Fruit fly (Drosophila melanogaster): Measurements from ENCODE around the gene Oga.
A peak's percentile ranks its signal among the peaks of the same experiment; 100 is the strongest.

The Oga gene

dm6 chr3R:21263177-21263576 lies 44.3 kb downstream of the Oga start (continued):
- TF ChIP-seq zen2 (GFP tag; IDR thresholded peaks at IDR 0.05; ENCODE audit: partially characterized antibody): no peak
- TF ChIP-seq sim (GFP tag; IDR thresholded peaks at IDR 0.05): 0 out of 2 replicates have a peak, but pooled peaks have one; percentile 7
- peak; percentile 30; the same call in 1 of the 2 replicates for TF ChIP-seq CG11085 (GFP tag; IDR thresholded peaks at IDR 0.05)
- no peak for TF ChIP-seq lilli (GFP tag; optimal IDR thresholded peaks at IDR 0.05)
- TF ChIP-seq Hr39 (optimal IDR thresholded peaks at IDR 0.05): no peak
- TF ChIP-seq ATbp (GFP tag; optimal IDR thresholded peaks at IDR 0.05): peak; percentile 56
- TF ChIP-seq dan (GFP tag; IDR thresholded peaks at IDR 0.05): no peak
- TF ChIP-seq CG11695 (GFP tag; IDR thresholded peaks at IDR 0.05): 0 out of 3 replicates have a peak, but pooled peaks have one; percentile 41
- TF ChIP-seq bowl (GFP tag; IDR thresholded peaks at IDR 0.05): no peak
- TF ChIP-seq hbn (GFP tag; IDR thresholded peaks at IDR 0.05; ENCODE audit: partially characterized antibody): no peak
- TF ChIP-seq CG1233 (GFP tag; optimal IDR thresholded peaks at IDR 0.05): peak; percentile 42
- no peak for TF ChIP-seq disco-r (GFP tag; optimal IDR thresholded peaks at IDR 0.05)
- peak; percentile 31 for TF ChIP-seq CG4707 (GFP tag; optimal IDR thresholded peaks at IDR 0.05)
- TF ChIP-seq NC2α (GFP tag; optimal IDR thresholded peaks at IDR 0.05): no peak
- TF ChIP-seq CG11456 (GFP tag; IDR thresholded peaks at IDR 0.05): peak; percentile 66; the same call in 1 of the 3 replicates
- no peak for TF ChIP-seq Hr78 (GFP tag; optimal IDR thresholded peaks at IDR 0.05)
- TF ChIP-seq CG2678 (tag; optimal IDR thresholded peaks at IDR 0.05): peak; percentile 13
- no peak for TF ChIP-seq CG6272 (GFP tag; IDR thresholded peaks at IDR 0.05)
- TF ChIP-seq al (GFP tag; IDR thresholded peaks at IDR 0.05): no peak
- TF ChIP-seq NfI (GFP tag; optimal IDR thresholded peaks at IDR 0.05): peak; percentile 61
- peak; percentile 64; the same call in 1 of the 2 replicates for TF ChIP-seq CG14014 (GFP tag; IDR thresholded peaks at IDR 0.05)
- TF ChIP-seq CG13775 (GFP tag; optimal IDR thresholded peaks at IDR 0.05): peak; percentile 40
- no peak for TF ChIP-seq row (GFP tag; IDR thresholded peaks at IDR 0.05)
- TF ChIP-seq Med (GFP tag): peak; percentile 91
- TF ChIP-seq pita (GFP tag; optimal IDR thresholded peaks at IDR 0.05): no peak
- TF ChIP-seq pb (GFP tag; optimal IDR thresholded peaks at IDR 0.05): no peak
- no peak for TF ChIP-seq CG8089 (GFP tag; optimal IDR thresholded peaks at IDR 0.05)
- peak; percentile 7 for TF ChIP-seq CG12071 (GFP tag; optimal IDR thresholded peaks at IDR 0.05)
- no peak for TF ChIP-seq tup (GFP tag; optimal IDR thresholded peaks at IDR 0.05)
- TF ChIP-seq Dad (GFP tag; optimal IDR thresholded peaks at IDR 0.05): no peak
- TF ChIP-seq hkb (optimal IDR thresholded peaks at IDR 0.05): no peak
- peak; percentile 56 for TF ChIP-seq hkb (GFP tag; IDR thresholded peaks at IDR 0.05)
- no peak for TF ChIP-seq Tbp (GFP tag; optimal IDR thresholded peaks at IDR 0.05)
- peak; percentile 59 for TF ChIP-seq seq (GFP tag; IDR thresholded peaks at IDR 0.05)
- no peak for TF ChIP-seq inv (GFP tag; IDR thresholded peaks at IDR 0.05; ENCODE audit: partially characterized antibody)
- TF ChIP-seq CG1602 (GFP tag; optimal IDR thresholded peaks at IDR 0.05): no peak
- TF ChIP-seq hb (GFP tag; IDR thresholded peaks at IDR 0.05; ENCODE audit: partially characterized antibody): no peak
- TF ChIP-seq CG17385 (GFP tag; optimal IDR thresholded peaks at IDR 0.05): peak; percentile 45
- TF ChIP-seq CG18619 (GFP tag; optimal IDR thresholded peaks at IDR 0.05): peak; percentile 36
- TF ChIP-seq ewg (GFP tag; optimal IDR thresholded peaks at IDR 0.05): peak; percentile 29
- TF ChIP-seq CG13123 (GFP tag; optimal IDR thresholded peaks at IDR 0.05): no peak
- peak; percentile 33 for TF ChIP-seq CG2116 (GFP tag; optimal IDR thresholded peaks at IDR 0.05)
- 0 out of 2 replicates have a peak, but pooled peaks have one; percentile 17 for TF ChIP-seq cas (GFP tag; IDR thresholded peaks at IDR 0.05)
- peak; percentile 40 for TF ChIP-seq Fer3 (tag; optimal IDR thresholded peaks at IDR 0.05)
- TF ChIP-seq B-H1 (GFP tag; IDR thresholded peaks at IDR 0.05): peak; percentile 25; the same call in 1 of the 3 replicates
- TF ChIP-seq CG12391 (tag; optimal IDR thresholded peaks at IDR 0.05): peak; percentile 35
- TF ChIP-seq btn (GFP tag; optimal IDR thresholded peaks at IDR 0.05): no peak
- no peak for TF ChIP-seq C15 (GFP tag; IDR thresholded peaks at IDR 0.05)
- TF ChIP-seq Lim3 (GFP tag; IDR thresholded peaks at IDR 0.05): no peak
- no peak for TF ChIP-seq stwl (tag; optimal IDR thresholded peaks at IDR 0.05)
- no peak for TF ChIP-seq dm (GFP tag; optimal IDR thresholded peaks at IDR 0.05)
- peak; percentile 48 for TF ChIP-seq unpg (GFP tag; optimal IDR thresholded peaks at IDR 0.05)
